Fruit fly (Drosophila melanogaster) whole organism, embryonic: ENCODE measurements around the gene CG14212.
A peak's percentile ranks its signal among the peaks of the same experiment; 100 is the strongest.

Experiments used
- Adf1 ChIP-seq: fragments of 200-800 bp; sonication (Bioruptor generic); IDR thresholded peaks from 2 replicates; pipeline ENCODE4 v1.3.6; 2022; ENCODE audit warnings: missing biosample characterization, missing genetic modification characterization
- Bdp1 ChIP-seq: fragments of 200-800 bp; sonication (Bioruptor generic); optimal IDR thresholded peaks from 3 replicates; lab custom pipeline; 2016; ENCODE audit warnings: missing biosample characterization, missing genetic modification characterization
- CG11247 ChIP-seq: fragments of 200-800 bp; sonication (Bioruptor generic); IDR thresholded peaks from 2 replicates; pipeline ENCODE4 v1.3.6; 2022; ENCODE audit warnings: missing biosample characterization, missing genetic modification characterization
- CG12299 ChIP-seq: fragments of 200-800 bp; sonication (Bioruptor generic); optimal IDR thresholded peaks from 2 replicates; lab custom pipeline; 2018; ENCODE audit warnings: missing biosample characterization, mild to moderate bottlenecking, missing genetic modification characterization
- CG13296 ChIP-seq: fragments of 200-800 bp; sonication (Bioruptor generic); optimal IDR thresholded peaks from 3 replicates; lab custom pipeline; 2018; ENCODE audit warnings: missing biosample characterization, mild to moderate bottlenecking, missing genetic modification characterization
- CG13894 ChIP-seq: fragments of 200-800 bp; sonication (Bioruptor generic); optimal IDR thresholded peaks from 3 replicates; lab custom pipeline; 2018; ENCODE audit warnings: missing biosample characterization, mild to moderate bottlenecking, missing genetic modification characterization, moderate library complexity
- CG1529 ChIP-seq: fragments of 200-800 bp; sonication (Bioruptor generic); optimal IDR thresholded peaks from 3 replicates; lab custom pipeline; 2018; ENCODE audit warnings: missing biosample characterization, missing genetic modification characterization
- CG15514 ChIP-seq: fragments of 200-800 bp; sonication (Bioruptor generic); optimal IDR thresholded peaks from 3 replicates; lab custom pipeline; 2017; ENCODE audit warnings: missing biosample characterization, missing genetic modification characterization, mild to moderate bottlenecking, moderate library complexity, missing genetic modification reagents
- CG16779 ChIP-seq: fragments of 200-800 bp; sonication (Bioruptor generic); IDR thresholded peaks from 2 replicates; pipeline ENCODE4 v1.3.6; 2022; ENCODE audit warnings: missing biosample characterization, missing genetic modification characterization
- CG16813 ChIP-seq: fragments of 200-800 bp; sonication (Bioruptor generic); IDR thresholded peaks from 3 replicates; pipeline ENCODE4 v1.3.6; 2022; ENCODE audit warnings: missing biosample characterization, missing genetic modification characterization; ENCODE audit not compliant: partially characterized antibody
- CG17186 ChIP-seq: fragments of 200-800 bp; sonication (Bioruptor generic); optimal IDR thresholded peaks from 3 replicates; lab custom pipeline; 2017; ENCODE audit warnings: missing biosample characterization, missing genetic modification reagents, missing genetic modification characterization
- CG17385 ChIP-seq: fragments of 200-800 bp; sonication (Bioruptor generic); optimal IDR thresholded peaks from 3 replicates; lab custom pipeline; 2018; ENCODE audit warnings: missing biosample characterization, mild to moderate bottlenecking, missing genetic modification characterization
- CG32532 ChIP-seq: fragments of 200-800 bp; sonication (Bioruptor generic); IDR thresholded peaks from 2 replicates; pipeline ENCODE4 v1.3.6; 2022; ENCODE audit warnings: missing biosample characterization, missing genetic modification characterization
- CG34224 ChIP-seq: fragments of 200-800 bp; sonication (Bioruptor generic); IDR thresholded peaks from 3 replicates; pipeline ENCODE4 v1.3.6; 2022; ENCODE audit warnings: missing biosample characterization, missing genetic modification characterization; ENCODE audit not compliant: partially characterized antibody
- CG34376 ChIP-seq: fragments of 200-800 bp; sonication (Bioruptor generic); optimal IDR thresholded peaks from 2 replicates; lab custom pipeline; 2018; ENCODE audit warnings: missing biosample characterization, mild to moderate bottlenecking, missing genetic modification characterization
- CG3838 ChIP-seq: fragments of 200-800 bp; sonication (Bioruptor generic); optimal IDR thresholded peaks from 3 replicates; lab custom pipeline; 2016; ENCODE audit warnings: missing biosample characterization, missing genetic modification characterization
- CG6765 ChIP-seq: fragments of 200-800 bp; sonication (Bioruptor generic); optimal IDR thresholded peaks from 3 replicates; lab custom pipeline; 2017; ENCODE audit warnings: missing biosample characterization, mild to moderate bottlenecking, missing genetic modification characterization
- CG6791 ChIP-seq: fragments of 200-800 bp; sonication (Bioruptor generic); IDR thresholded peaks from 3 replicates; pipeline ENCODE4 v1.3.6; 2022; ENCODE audit warnings: missing biosample characterization, missing genetic modification characterization; ENCODE audit not compliant: partially characterized antibody
- CG7987 ChIP-seq: fragments of 200-800 bp; sonication (Bioruptor generic); optimal IDR thresholded peaks from 2 replicates; lab custom pipeline; 2018; ENCODE audit warnings: missing biosample characterization, mild to moderate bottlenecking, missing genetic modification characterization, moderate library complexity
- CG8089 ChIP-seq: fragments of 200-800 bp; sonication (Bioruptor generic); optimal IDR thresholded peaks from 3 replicates; lab custom pipeline; 2016; ENCODE audit warnings: missing biosample characterization, missing genetic modification characterization
- CG8944 ChIP-seq: fragments of 200-800 bp; sonication (Bioruptor generic); optimal IDR thresholded peaks from 3 replicates; lab custom pipeline; 2016; ENCODE audit warnings: missing biosample characterization, missing genetic modification characterization
- CG9932 ChIP-seq: fragments of 200-800 bp; sonication (Bioruptor generic); IDR thresholded peaks from 2 replicates; pipeline ENCODE4 v1.3.6; 2022; ENCODE audit warnings: missing biosample characterization, missing genetic modification characterization
- D19A ChIP-seq: fragments of 200-800 bp; optimal IDR thresholded peaks from 3 replicates; lab custom pipeline; 2019; ENCODE audit warnings: missing biosample characterization, mild to moderate bottlenecking, missing genetic modification characterization, moderate library complexity
- D19B ChIP-seq: fragments of 200-800 bp; sonication (Bioruptor generic); optimal IDR thresholded peaks from 2 replicates; lab custom pipeline; 2017; ENCODE audit warnings: missing biosample characterization, mild to moderate bottlenecking, missing genetic modification characterization
- Dip3 ChIP-seq: fragments of 200-800 bp; sonication (Bioruptor generic); optimal IDR thresholded peaks from 3 replicates; lab custom pipeline; 2016; ENCODE audit warnings: missing biosample characterization, missing genetic modification characterization
- Dll ChIP-seq: fragments of 200-800 bp; sonication (Bioruptor generic); IDR thresholded peaks from 4 replicates; pipeline ENCODE4 v1.3.6; 2022; ENCODE audit warnings: missing biosample characterization, missing genetic modification characterization; ENCODE audit not compliant: partially characterized antibody
- E2f2 ChIP-seq: fragments of 200-800 bp; sonication (Bioruptor generic); IDR thresholded peaks from 2 replicates; pipeline ENCODE4 v1.3.6; 2022; ENCODE audit warnings: missing biosample characterization, missing genetic modification characterization
- Fer3 ChIP-seq: fragments of 200-800 bp; sonication (Bioruptor generic); optimal IDR thresholded peaks from 2 replicates; lab custom pipeline; 2018; ENCODE audit warnings: missing biosample characterization, mild to moderate bottlenecking, missing genetic modification characterization, moderate library complexity
- HLH4C ChIP-seq: fragments of 200-800 bp; sonication (Bioruptor generic); IDR thresholded peaks from 3 replicates; pipeline ENCODE4 v1.3.6; 2022; ENCODE audit warnings: missing biosample characterization, missing genetic modification characterization; ENCODE audit not compliant: partially characterized antibody
- Med ChIP-seq: fragments of 200-800 bp; sonication (Bioruptor generic); peaks from one replicate; lab custom pipeline; 2016; ENCODE audit warnings: missing biosample characterization, missing genetic modification characterization, mild to moderate bottlenecking, inconsistent platforms, moderate library complexity
- NC2β ChIP-seq: fragments of 200-800 bp; sonication (Bioruptor generic); optimal IDR thresholded peaks from 2 replicates; lab custom pipeline; 2016; ENCODE audit warnings: missing biosample characterization, missing genetic modification characterization
- NFAT ChIP-seq: fragments of 200-800 bp; sonication (Bioruptor generic); IDR thresholded peaks from 2 replicates; pipeline ENCODE4 v1.3.6; 2022; ENCODE audit warnings: missing biosample characterization, missing genetic modification characterization
- Oli ChIP-seq: fragments of 200-800 bp; sonication (Bioruptor generic); optimal IDR thresholded peaks from 2 replicates; lab custom pipeline; 2018; ENCODE audit warnings: missing biosample characterization, mild to moderate bottlenecking, missing genetic modification characterization, moderate library complexity
- PHDP ChIP-seq: fragments of 200-800 bp; sonication (Bioruptor generic); optimal IDR thresholded peaks from 3 replicates; lab custom pipeline; 2018; ENCODE audit warnings: missing biosample characterization, mild to moderate bottlenecking, missing genetic modification characterization, moderate library complexity
- Rfx ChIP-seq: fragments of 200-800 bp; sonication (Bioruptor generic); IDR thresholded peaks from 2 replicates; pipeline ENCODE4 v1.3.6; 2022; ENCODE audit warnings: missing biosample characterization, missing genetic modification characterization
- Six4 ChIP-seq: fragments of 200-800 bp; sonication (Bioruptor generic); optimal IDR thresholded peaks from 2 replicates; lab custom pipeline; 2016; ENCODE audit warnings: missing biosample characterization, missing genetic modification characterization
- aop ChIP-seq: fragments of 200-800 bp; sonication (Bioruptor generic); IDR thresholded peaks from 2 replicates; pipeline ENCODE4 v1.3.6; 2022; ENCODE audit warnings: missing biosample characterization, missing genetic modification characterization
- bsh ChIP-seq, 2 experiments: fragments of 200-800 bp; sonication (Bioruptor generic); optimal IDR thresholded peaks; 2 replicates each; lab custom pipeline; 2017 to 2018; ENCODE audit warnings: mild to moderate bottlenecking in 2 of 2, missing biosample characterization in 2 of 2, missing genetic modification characterization in 2 of 2, moderate library complexity in 1 of 2
- cg ChIP-seq: fragments of 200-800 bp; sonication (Bioruptor generic); optimal IDR thresholded peaks from 3 replicates; lab custom pipeline; 2019; ENCODE audit warnings: missing biosample characterization, mild to moderate bottlenecking, missing genetic modification characterization, moderate library complexity
- ci ChIP-seq: fragments of 200-800 bp; sonication (Bioruptor generic); IDR thresholded peaks from 3 replicates; pipeline ENCODE4 v1.3.6; 2022; ENCODE audit warnings: missing biosample characterization, missing genetic modification characterization
- ewg ChIP-seq: fragments of 200-800 bp; sonication (Bioruptor generic); optimal IDR thresholded peaks from 3 replicates; lab custom pipeline; 2017; ENCODE audit warnings: mild to moderate bottlenecking, missing biosample characterization, missing genetic modification reagents, missing genetic modification characterization
- exex ChIP-seq: fragments of 200-800 bp; sonication (Bioruptor generic); optimal IDR thresholded peaks from 4 replicates; lab custom pipeline; 2018; ENCODE audit warnings: missing biosample characterization, mild to moderate bottlenecking, missing genetic modification characterization, moderate library complexity
- inv ChIP-seq: fragments of 200-800 bp; sonication (Bioruptor generic); IDR thresholded peaks from 2 replicates; pipeline ENCODE4 v1.3.6; 2022; ENCODE audit warnings: missing biosample characterization, missing genetic modification characterization; ENCODE audit not compliant: partially characterized antibody
- jumu ChIP-seq: fragments of 200-800 bp; sonication (Bioruptor generic); optimal IDR thresholded peaks from 3 replicates; lab custom pipeline; 2016; ENCODE audit warnings: missing biosample characterization, missing genetic modification characterization
- nerfin-2 ChIP-seq: fragments of 200-800 bp; sonication (Bioruptor generic); IDR thresholded peaks from 2 replicates; pipeline ENCODE4 v1.3.6; 2022; ENCODE audit warnings: missing biosample characterization, missing genetic modification characterization; ENCODE audit not compliant: partially characterized antibody
- sna ChIP-seq: fragments of 200-800 bp; sonication (Bioruptor generic); IDR thresholded peaks from 2 replicates; pipeline ENCODE4 v1.3.6; 2022; ENCODE audit warnings: missing biosample characterization, missing genetic modification characterization; ENCODE audit not compliant: partially characterized antibody
- sob ChIP-seq: fragments of 200-800 bp; sonication (Bioruptor generic); IDR thresholded peaks from 2 replicates; pipeline ENCODE4 v1.3.6; 2022; ENCODE audit warnings: missing biosample characterization, missing genetic modification characterization
- vnd ChIP-seq: fragments of 200-800 bp; sonication (Bioruptor generic); IDR thresholded peaks from 3 replicates; pipeline ENCODE4 v1.3.6; 2022; ENCODE audit warnings: missing biosample characterization, missing genetic modification characterization; ENCODE audit not compliant: partially characterized antibody
- zfh1 ChIP-seq: fragments of 200-800 bp; sonication (Bioruptor generic); IDR thresholded peaks from 3 replicates; pipeline ENCODE4 v1.3.6; 2022; ENCODE audit warnings: missing biosample characterization, missing genetic modification characterization

The CG14212 gene

dm6 chrX:19604997-19605396 is 20.5 kb upstream of the CG14212 start, which contains the start of gene CG14207 (continued):
- TF ChIP-seq inv (GFP tag; lab: Robert Waterston, UW): peak; percentile 32; the same call in 1 of the 2 replicates
- TF ChIP-seq CG32532: peak; percentile 9; the same call in 1 of the 2 replicates
- TF ChIP-seq Six4 (GFP tag; lab: Kevin White, UChicago): no peak
- TF ChIP-seq vnd: peak; percentile 65
- peak; percentile 1 for TF ChIP-seq CG12299 (tag; lab: Kevin White, UChicago)
- TF ChIP-seq D19B (GFP tag; lab: Kevin White, UChicago): no peak
- TF ChIP-seq CG34224 (GFP tag; lab: Robert Waterston, UW): peak; percentile 73
- TF ChIP-seq CG15514 (GFP tag; lab: Kevin White, UChicago): peak; percentile 44
- peak; percentile 83 for TF ChIP-seq nerfin-2 (GFP tag; lab: Robert Waterston, UW)
- TF ChIP-seq PHDP (tag; lab: Kevin White, UChicago): peak; percentile 1
- peak; percentile 26 for TF ChIP-seq CG7987
- peak; percentile 29; the same call in 1 of the 2 replicates for TF ChIP-seq Adf1 (GFP tag; lab: Robert Waterston, UW)
- peak; percentile 30; the same call in 1 of the 2 replicates for TF ChIP-seq CG11247
- TF ChIP-seq exex (tag; lab: Kevin White, UChicago): peak; percentile 27
- TF ChIP-seq CG1529 (GFP tag; lab: Kevin White, UChicago): peak; percentile 6
- TF ChIP-seq Rfx: peak; percentile 35; the same call in 1 of the 2 replicates
- TF ChIP-seq ewg (GFP tag; lab: Kevin White, UChicago): peak; percentile 40
- peak; percentile 17 for TF ChIP-seq CG17385 (GFP tag; lab: Kevin White, UChicago)
- TF ChIP-seq NFAT: peak; percentile 23; the same call in 1 of the 2 replicates
- TF ChIP-seq CG34376 (GFP tag; lab: Kevin White, UChicago): peak; percentile 43
- TF ChIP-seq CG6791 (GFP tag; lab: Robert Waterston, UW): peak; percentile 82
- no peak for TF ChIP-seq Oli (tag; lab: Kevin White, UChicago)
- no peak for TF ChIP-seq CG8089 (GFP tag; lab: Kevin White, UChicago)
- TF ChIP-seq NC2β: peak; percentile 42
- peak; percentile 20 for TF ChIP-seq D19A (tag; lab: Kevin White, UChicago)
- 0 out of 2 replicates have a peak, but pooled peaks have one; percentile 40 for TF ChIP-seq sob (GFP tag; lab: Robert Waterston, UW)
- peak; percentile 57; the same call in 1 of the 2 replicates for TF ChIP-seq sna (GFP tag; lab: Robert Waterston, UW)
- no peak for TF ChIP-seq zfh1 (GFP tag; lab: Robert Waterston, UW)
- TF ChIP-seq E2f2 (GFP tag; lab: Robert Waterston, UW): peak; percentile 88
- peak; percentile 67 for TF ChIP-seq Dll (GFP tag; lab: Robert Waterston, UW)
- no peak for TF ChIP-seq aop (GFP tag; lab: Robert Waterston, UW)
- no peak for TF ChIP-seq Bdp1 (GFP tag; lab: Kevin White, UChicago)
- TF ChIP-seq bsh (GFP tag; optimal IDR thresholded peaks at IDR 0.05; lab: Kevin White, UChicago): peak in 1 of 2 experiments; percentile 9
- TF ChIP-seq CG6765: no peak
- TF ChIP-seq CG16779 (GFP tag; lab: Robert Waterston, UW): 0 out of 2 replicates have a peak, but pooled peaks have one; percentile 40
- no peak for TF ChIP-seq CG3838 (GFP tag; lab: Kevin White, UChicago)
- TF ChIP-seq CG9932 (GFP tag; lab: Robert Waterston, UW): peak; percentile 29; the same call in 1 of the 2 replicates
- TF ChIP-seq CG8944: no peak
- peak; percentile 62; the same call in 2 of the 3 replicates for TF ChIP-seq CG16813 (GFP tag; lab: Robert Waterston, UW)
- TF ChIP-seq ci (GFP tag; lab: Robert Waterston, UW): peak; percentile 65; the same call in 2 of the 3 replicates
- no peak for TF ChIP-seq jumu (GFP tag; lab: Kevin White, UChicago)
- peak; percentile 52 for TF ChIP-seq CG13894 (tag; lab: Kevin White, UChicago)
- peak; percentile 36 for TF ChIP-seq Fer3 (tag; lab: Kevin White, UChicago)
- peak; percentile 23 for TF ChIP-seq CG17186 (GFP tag; lab: Kevin White, UChicago)
- peak; percentile 40 for TF ChIP-seq CG13296 (GFP tag; lab: Kevin White, UChicago)
- TF ChIP-seq cg (GFP tag; lab: Kevin White, UChicago): peak; percentile 0
- TF ChIP-seq Dip3: peak; percentile 2
- TF ChIP-seq HLH4C (GFP tag; lab: Robert Waterston, UW): peak; percentile 88
- peak; percentile 83 for TF ChIP-seq Med
